Worm (Caenorhabditis elegans) whole organism, young adult: ENCODE measurements around the gene efhc-1.
A peak's percentile ranks its signal among the peaks of the same experiment; 100 is the strongest.

Experiments
- B0336.3 ChIP-seq: fragments of 200-800 bp; sonication (Bioruptor generic); IDR thresholded peaks from 2 replicates; pipeline ENCODE4 v1.3.6; 2022; ENCODE audit warnings: missing genetic modification characterization, missing compliant biosample characterization
- C06A6.2 ChIP-seq: fragments of 200-800 bp; sonication (Bioruptor generic); conservative IDR thresholded peaks from 2 replicates; pipeline ENCODE4 v1.3.6; 2022; ENCODE audit warnings: missing genetic modification characterization, missing compliant biosample characterization
- C17E4.6 ChIP-seq: fragments of 200-800 bp; sonication (Bioruptor generic); IDR thresholded peaks from 2 replicates; pipeline ENCODE4 v1.3.6; 2022; ENCODE audit warnings: missing genetic modification reagents, missing genetic modification characterization, missing compliant biosample characterization
- F33H1.4 ChIP-seq: fragments of 200-800 bp; sonication (Bioruptor generic); IDR thresholded peaks from 2 replicates; pipeline ENCODE4 v1.3.6; 2022; ENCODE audit warnings: missing genetic modification reagents, missing genetic modification characterization, missing compliant biosample characterization
- F57A8.1 ChIP-seq: fragments of 200-800 bp; sonication (Bioruptor generic); optimal IDR thresholded peaks from 2 replicates; lab custom pipeline; 2018; ENCODE audit warnings: mild to moderate bottlenecking, missing genetic modification characterization, moderate library complexity, missing compliant biosample characterization
- Y53F4B.3 ChIP-seq: fragments of 200-800 bp; sonication (Bioruptor generic); IDR thresholded peaks from 2 replicates; pipeline ENCODE4 v1.3.6; 2022; ENCODE audit warnings: missing genetic modification reagents, missing genetic modification characterization, missing compliant biosample characterization
- aptf-2 ChIP-seq: fragments of 200-800 bp; sonication (Bioruptor generic); conservative IDR thresholded peaks from 2 replicates; pipeline ENCODE4 v1.3.6; 2022; ENCODE audit warnings: missing genetic modification reagents, missing genetic modification characterization, missing compliant biosample characterization
- atf-7 ChIP-seq: sonication (generic microtip); optimal IDR thresholded peaks from 2 replicates; lab custom pipeline; 2017; ENCODE audit warnings: mild to moderate bottlenecking, missing genetic modification characterization, missing compliant biosample characterization
- athp-1 ChIP-seq: sonication (generic microtip); optimal IDR thresholded peaks from 2 replicates; lab custom pipeline; 2017; ENCODE audit warnings: mild to moderate bottlenecking, missing genetic modification characterization, missing compliant biosample characterization
- attf-5 ChIP-seq: fragments of 200-800 bp; sonication (Bioruptor generic); optimal IDR thresholded peaks from 2 replicates; lab custom pipeline; 2018; ENCODE audit warnings: mild to moderate bottlenecking, missing genetic modification characterization, missing compliant biosample characterization
- attf-6 ChIP-seq: fragments of 200-800 bp; sonication (Bioruptor generic); IDR thresholded peaks from 2 replicates; pipeline ENCODE4 v1.3.6; 2022; ENCODE audit warnings: missing genetic modification reagents, missing genetic modification characterization, missing compliant biosample characterization
- ccch-3 ChIP-seq: fragments of 200-800 bp; sonication (Bioruptor generic); optimal IDR thresholded peaks from 2 replicates; lab custom pipeline; 2018; ENCODE audit warnings: mild to moderate bottlenecking, missing genetic modification characterization, missing compliant biosample characterization
- cebp-1 ChIP-seq, 2 experiments: fragments of 200-800 bp in 1 of 2; sonication (Bioruptor generic) in 1 of 2; sonication (generic microtip) in 1 of 2; IDR thresholded peaks in 1 of 2; optimal IDR thresholded peaks in 1 of 2; 2 replicates each; pipeline versions ENCODE4 v1.3.6 to Lab custom; 2017 to 2022; ENCODE audit warnings: missing compliant biosample characterization in 2 of 2, missing genetic modification characterization in 2 of 2, mild to moderate bottlenecking in 1 of 2, missing genetic modification reagents in 1 of 2, moderate library complexity in 1 of 2
- ceh-100 ChIP-seq: fragments of 200-800 bp; sonication (Bioruptor generic); IDR thresholded peaks from 2 replicates; pipeline ENCODE4 v1.3.6; 2022; ENCODE audit warnings: missing genetic modification reagents, missing genetic modification characterization, missing compliant biosample characterization
- ceh-40 ChIP-seq: fragments of 200-800 bp; sonication (Bioruptor generic); IDR thresholded peaks from 2 replicates; pipeline ENCODE4 v1.3.6; 2022; ENCODE audit warnings: missing genetic modification characterization, missing compliant biosample characterization
- dox-1 ChIP-seq: fragments of 200-800 bp; sonication (Bioruptor generic); IDR thresholded peaks from 2 replicates; pipeline ENCODE4 v1.3.6; 2022; ENCODE audit warnings: missing genetic modification reagents, missing genetic modification characterization, missing compliant biosample characterization
- dpl-1 ChIP-seq: fragments of 150-350 bp; optimal IDR thresholded peaks from 2 replicates; lab custom pipeline; 2014; ENCODE audit warnings: missing biosample characterization, missing genetic modification reagents, missing genetic modification characterization
- efl-1 ChIP-seq: fragments of 150-350 bp; optimal IDR thresholded peaks from 2 replicates; lab custom pipeline; 2014; ENCODE audit warnings: missing biosample characterization, missing genetic modification reagents, missing genetic modification characterization
- egl-44 ChIP-seq: fragments of 200-800 bp; sonication (Bioruptor generic); IDR thresholded peaks from 2 replicates; pipeline ENCODE4 v1.3.6; 2022; ENCODE audit warnings: missing genetic modification reagents, missing genetic modification characterization, missing compliant biosample characterization
- ekl-4 ChIP-seq: fragments of 200-800 bp; sonication (Bioruptor generic); IDR thresholded peaks from 2 replicates; pipeline ENCODE4 v1.3.6; 2022; ENCODE audit warnings: missing genetic modification reagents, missing genetic modification characterization, missing compliant biosample characterization
- gei-17 ChIP-seq: fragments of 200-800 bp; sonication (Bioruptor generic); optimal IDR thresholded peaks from 2 replicates; lab custom pipeline; 2018; ENCODE audit warnings: mild to moderate bottlenecking, missing genetic modification characterization, missing compliant biosample characterization
- hlh-12 ChIP-seq: sonication (generic microtip); optimal IDR thresholded peaks from 2 replicates; lab custom pipeline; 2016; ENCODE audit warnings: missing genetic modification characterization, missing compliant biosample characterization
- hlh-26 ChIP-seq: fragments of 200-800 bp; sonication (Bioruptor generic); conservative IDR thresholded peaks from 2 replicates; pipeline ENCODE4 v1.3.6; 2022; ENCODE audit warnings: missing genetic modification reagents, missing genetic modification characterization, missing compliant biosample characterization
- let-607 ChIP-seq, 2 experiments: fragments of 200-800 bp in 1 of 2; sonication (Bioruptor generic) in 1 of 2; sonication (generic microtip) in 1 of 2; optimal IDR thresholded peaks; 2 replicates each; lab custom pipeline; 2016 to 2018; ENCODE audit warnings: mild to moderate bottlenecking in 2 of 2, missing compliant biosample characterization in 2 of 2, missing genetic modification characterization in 2 of 2, moderate library complexity in 2 of 2, missing genotype in 1 of 2
- lin-54 ChIP-seq: fragments of 200-800 bp; sonication (Bioruptor generic); optimal IDR thresholded peaks from 2 replicates; lab custom pipeline; 2018; ENCODE audit warnings: mild to moderate bottlenecking, missing genetic modification characterization, missing compliant biosample characterization
- madf-10 ChIP-seq: sonication (generic microtip); optimal IDR thresholded peaks from 2 replicates; lab custom pipeline; 2016; ENCODE audit warnings: mild to moderate bottlenecking, missing genetic modification characterization, missing compliant biosample characterization
- madf-6 ChIP-seq: fragments of 200-800 bp; sonication (Bioruptor generic); IDR thresholded peaks from 2 replicates; pipeline ENCODE4 v1.3.6; 2022; ENCODE audit warnings: missing genetic modification reagents, missing genetic modification characterization, missing compliant biosample characterization
- mel-28 ChIP-seq: sonication (generic microtip); optimal IDR thresholded peaks from 2 replicates; lab custom pipeline; 2016; ENCODE audit warnings: borderline replicate concordance, mild to moderate bottlenecking, missing genetic modification characterization, missing compliant biosample characterization
- nfya-2 ChIP-seq: fragments of 200-800 bp; sonication (Bioruptor generic); IDR thresholded peaks from 2 replicates; pipeline ENCODE4 v1.3.6; 2022; ENCODE audit warnings: missing genetic modification reagents, missing genetic modification characterization, missing compliant biosample characterization
- nhr-179 ChIP-seq: sonication (generic microtip); optimal IDR thresholded peaks from 2 replicates; lab custom pipeline; 2016; ENCODE audit warnings: mild to moderate bottlenecking, missing genetic modification characterization, missing compliant biosample characterization
- nhr-27 ChIP-seq: fragments of 200-800 bp; sonication (Bioruptor generic); optimal IDR thresholded peaks from 2 replicates; lab custom pipeline; 2018; ENCODE audit warnings: mild to moderate bottlenecking, missing genetic modification characterization, moderate library complexity, missing compliant biosample characterization
- nhr-80 ChIP-seq: sonication (generic microtip); optimal IDR thresholded peaks from 2 replicates; lab custom pipeline; 2016; ENCODE audit warnings: missing genetic modification characterization, missing compliant biosample characterization
- rcor-1 ChIP-seq: fragments of 200-800 bp; sonication (Bioruptor generic); IDR thresholded peaks from 2 replicates; pipeline ENCODE4 v1.3.6; 2022; ENCODE audit warnings: missing genetic modification reagents, missing genetic modification characterization, missing compliant biosample characterization
- snpc-1.3 ChIP-seq: sonication (generic microtip); optimal IDR thresholded peaks from 2 replicates; lab custom pipeline; 2017; ENCODE audit warnings: missing genetic modification characterization, mild to moderate bottlenecking, missing compliant biosample characterization, antibody characterized with exemption, moderate library complexity, missing genotype, missing genetic modification reagents; ENCODE audit not compliant: insufficient read depth
- snpc-4 ChIP-seq, 5 experiments: fragments of 150-350 bp in 1 of 5; sonication (generic microtip) in 4 of 5; optimal IDR thresholded peaks; 2 replicates each; lab custom pipeline; 2014 to 2018; ENCODE audit warnings: missing genetic modification characterization in 5 of 5, missing biosample characterization in 3 of 5, antibody characterized with exemption in 2 of 5, mild to moderate bottlenecking in 2 of 5, missing compliant biosample characterization in 2 of 5, missing genotype in 2 of 5, moderate library complexity in 2 of 5, missing genetic modification reagents in 1 of 5
- somi-1 ChIP-seq: fragments of 200-800 bp; sonication (Bioruptor generic); optimal IDR thresholded peaks from 2 replicates; lab custom pipeline; 2018; ENCODE audit warnings: mild to moderate bottlenecking, missing genetic modification characterization, missing compliant biosample characterization
- sptf-2 ChIP-seq: fragments of 200-800 bp; sonication (Bioruptor generic); optimal IDR thresholded peaks from 2 replicates; lab custom pipeline; 2018; ENCODE audit warnings: mild to moderate bottlenecking, missing genetic modification characterization, missing compliant biosample characterization
- unc-130 ChIP-seq: sonication (generic microtip); optimal IDR thresholded peaks from 2 replicates; lab custom pipeline; 2016; ENCODE audit warnings: missing genetic modification reagents, missing genetic modification characterization, missing compliant biosample characterization
- unc-62 ChIP-seq: fragments of 150-350 bp; optimal IDR thresholded peaks from 2 replicates; lab custom pipeline; 2014; ENCODE audit warnings: missing biosample characterization, missing genetic modification reagents, missing genetic modification characterization
- ztf-22 ChIP-seq: fragments of 200-800 bp; sonication (Bioruptor generic); optimal IDR thresholded peaks from 2 replicates; lab custom pipeline; 2018; ENCODE audit warnings: mild to moderate bottlenecking, missing genetic modification characterization, moderate library complexity, missing compliant biosample characterization

efhc-1 gene

ce11 chrX:10377663-10378062, 19.5 kb downstream of the efhc-1 start (continued):
- TF ChIP-seq ceh-40 (GFP tag; lab: Robert Waterston, UW), result no peak
- TF ChIP-seq attf-6 (GFP tag; lab: Robert Waterston, UW), result no peak
- TF ChIP-seq gei-17 (GFP tag; lab: Kevin White, UChicago), result peak; percentile 31
- peak; percentile 57 for TF ChIP-seq attf-5 (GFP tag; lab: Kevin White, UChicago)
- no peak for TF ChIP-seq ztf-22
- TF ChIP-seq F57A8.1 (GFP tag; lab: Kevin White, UChicago), result no peak
- no peak for TF ChIP-seq lin-54 (GFP tag; lab: Kevin White, UChicago)
- no peak; the same call in 1 of the 2 replicates for TF ChIP-seq dox-1 (GFP tag; lab: Robert Waterston, UW)
- TF ChIP-seq unc-62 (GFP tag; lab: Kevin White, UChicago), result no peak
- TF ChIP-seq C06A6.2 (GFP tag; lab: Robert Waterston, UW), result peak; percentile 70
- peak; percentile 44 to 70 for TF ChIP-seq let-607 (tag; optimal IDR thresholded peaks at IDR 0.05; lab: Kevin White, UChicago)
- TF ChIP-seq unc-130 (GFP tag; lab: Kevin White, UChicago), result no peak
- TF ChIP-seq dpl-1 (GFP tag; lab: Kevin White, UChicago), result no peak
- no peak for TF ChIP-seq hlh-26
- no peak for TF ChIP-seq aptf-2 (GFP tag; lab: Robert Waterston, UW)
- TF ChIP-seq ccch-3, result no peak
- no peak for TF ChIP-seq F33H1.4 (GFP tag; lab: Robert Waterston, UW)
- TF ChIP-seq somi-1 (GFP tag; lab: Kevin White, UChicago), result peak; percentile 33
- no peak for TF ChIP-seq nhr-179 (tag; lab: Kevin White, UChicago)
- no peak for TF ChIP-seq C17E4.6 (GFP tag; lab: Robert Waterston, UW)
- no peak for TF ChIP-seq snpc-1.3 (tag; lab: Kevin White, UChicago)
- TF ChIP-seq madf-10 (tag; lab: Kevin White, UChicago), result peak; percentile 49
- TF ChIP-seq madf-6, result no peak
- TF ChIP-seq efl-1 (GFP tag; lab: Kevin White, UChicago), result no peak
- TF ChIP-seq nhr-27 (tag; lab: Kevin White, UChicago), result no peak
- TF ChIP-seq hlh-12, result no peak
- TF ChIP-seq atf-7 (tag; lab: Kevin White, UChicago), result peak; percentile 11
- TF ChIP-seq ekl-4 (GFP tag; lab: Robert Waterston, UW), result no peak
- TF ChIP-seq B0336.3, result peak; percentile 54; the same call in 1 of the 2 replicates

ce11 chrX:10379678-10380077, 21.5 kb downstream of the efhc-1 start, which contains the start of gene rme-4:
Gene rme-4 (minus strand): TSS chrX:10379845.
- peak; percentile 65 for TF ChIP-seq nhr-80 (tag; lab: Kevin White, UChicago)
- TF ChIP-seq Y53F4B.3 (GFP tag; lab: Robert Waterston, UW), result no peak

- no peak for TF ChIP-seq rcor-1
- no peak; the same call in 1 of the 2 replicates for TF ChIP-seq cebp-1 (GFP tag; IDR thresholded peaks at IDR 0.05; lab: Robert Waterston, UW)
- peak; percentile 86 for TF ChIP-seq cebp-1 (tag; optimal IDR thresholded peaks at IDR 0.05; lab: Kevin White, UChicago)
Measured at ce11 chrX:10386001-10386400, 27.8 kb downstream of the efhc-1 start.

ce11 chrX:10386408-10386807, 28.2 kb downstream of the efhc-1 start, which contains the start of gene dyf-6:
Gene dyf-6 (minus strand): TSS chrX:10386508.
- no peak for TF ChIP-seq nfya-2 (GFP tag; lab: Robert Waterston, UW)
- no peak for TF ChIP-seq cebp-1 (GFP tag; IDR thresholded peaks at IDR 0.05; lab: Robert Waterston, UW)
- TF ChIP-seq cebp-1 (tag; optimal IDR thresholded peaks at IDR 0.05; lab: Kevin White, UChicago), result no peak
- no peak for TF ChIP-seq ceh-100 (GFP tag; lab: Robert Waterston, UW)
- TF ChIP-seq C06A6.2 (GFP tag; lab: Robert Waterston, UW), result no peak
- TF ChIP-seq sptf-2 (GFP tag; lab: Kevin White, UChicago), result no peak
- no peak for TF ChIP-seq snpc-4 (GFP tag; optimal IDR thresholded peaks at IDR 0.05; lab: Kevin White, UChicago)
- TF ChIP-seq snpc-4 (tag; optimal IDR thresholded peaks at IDR 0.05; lab: Kevin White, UChicago), result no peak
- TF ChIP-seq athp-1 (tag; lab: Kevin White, UChicago), result no peak
- TF ChIP-seq mel-28 (tag; lab: Kevin White, UChicago), result no peak
- TF ChIP-seq egl-44, result no peak
